Worm (Caenorhabditis elegans) whole organism, L4/young adult: Measurements from ENCODE around the gene K10D2.8.

ENCODE experiments used
- W03F9.2 ChIP-seq: fragments of 150-350 bp; optimal IDR thresholded peaks from 2 replicates; lab custom pipeline; 2014; ENCODE audit warnings: missing biosample characterization, missing genetic modification characterization
- him-1 ChIP-seq: sonication (generic microtip); optimal IDR thresholded peaks from 2 replicates; lab custom pipeline; 2016; ENCODE audit warnings: missing genotype, missing genetic modification reagents, missing genetic modification characterization, missing compliant biosample characterization

DNA sequence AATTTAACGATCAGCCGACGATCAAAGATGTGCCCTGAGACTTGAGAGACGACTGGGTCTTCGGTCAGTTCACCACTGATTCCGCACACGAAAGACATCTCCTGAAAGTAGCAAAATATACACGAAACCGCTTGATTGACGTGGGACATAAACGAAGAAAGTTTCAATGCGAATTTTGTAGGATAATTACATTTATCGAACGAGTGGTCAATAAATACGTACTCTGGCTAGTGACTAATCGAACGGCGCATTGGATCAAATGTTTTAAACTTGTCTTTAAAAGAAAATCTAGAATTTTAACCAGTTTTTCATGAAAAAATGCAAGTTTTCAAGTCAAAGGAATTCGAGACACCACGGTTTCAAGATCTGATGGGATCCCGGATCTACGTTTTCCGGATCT is 16.6 kb upstream of the K10D2.8 start, which contains the start of gene prp-19:
- TF ChIP-seq W03F9.2 (tag; lab: Kevin White, UChicago) (no peak), him-1 (no peak)
